Fruit fly (Drosophila melanogaster) whole organism, embryonic: ENCODE data around the gene tomb.

Experiments
- Abd-B ChIP-seq: fragments of 200-800 bp; sonication (Bioruptor generic); optimal IDR thresholded peaks from 2 replicates; lab custom pipeline; 2018; ENCODE audit warnings: missing biosample characterization, mild to moderate bottlenecking, missing genetic modification characterization, moderate library complexity
- BtbVII ChIP-seq: fragments of 200-800 bp; sonication (Bioruptor generic); optimal IDR thresholded peaks from 3 replicates; lab custom pipeline; 2017; ENCODE audit warnings: missing biosample characterization, mild to moderate bottlenecking, missing genetic modification characterization
- CG10366 ChIP-seq: fragments of 200-800 bp; sonication (Bioruptor generic); IDR thresholded peaks from 2 replicates; pipeline ENCODE4 v1.3.6; 2022; ENCODE audit warnings: missing biosample characterization, missing genetic modification characterization
- CG10431 ChIP-seq: fragments of 200-800 bp; sonication (Bioruptor generic); optimal IDR thresholded peaks from 3 replicates; lab custom pipeline; 2018; ENCODE audit warnings: missing biosample characterization, mild to moderate bottlenecking, missing genetic modification characterization
- CG10565 ChIP-seq: fragments of 200-800 bp; sonication (Bioruptor generic); optimal IDR thresholded peaks from 3 replicates; lab custom pipeline; 2016; ENCODE audit warnings: missing biosample characterization, mild to moderate bottlenecking, missing genetic modification characterization
- CG11696 ChIP-seq: fragments of 200-800 bp; sonication (Bioruptor generic); IDR thresholded peaks from 2 replicates; pipeline ENCODE4 v1.3.6; 2022; ENCODE audit warnings: missing biosample characterization, missing genetic modification characterization
- CG12219 ChIP-seq: fragments of 200-800 bp; sonication (Bioruptor generic); optimal IDR thresholded peaks from 3 replicates; lab custom pipeline; 2018; ENCODE audit warnings: missing biosample characterization, mild to moderate bottlenecking, missing genetic modification characterization
- CG12236 ChIP-seq: fragments of 200-800 bp; sonication (Bioruptor generic); optimal IDR thresholded peaks from 2 replicates; lab custom pipeline; 2016; ENCODE audit warnings: missing biosample characterization, missing genetic modification characterization
- CG13775 ChIP-seq: fragments of 200-800 bp; sonication (Bioruptor generic); optimal IDR thresholded peaks from 3 replicates; lab custom pipeline; 2017; ENCODE audit warnings: missing biosample characterization, mild to moderate bottlenecking, missing genetic modification characterization
- CG16813 ChIP-seq: fragments of 200-800 bp; sonication (Bioruptor generic); IDR thresholded peaks from 3 replicates; pipeline ENCODE4 v1.3.6; 2022; ENCODE audit warnings: missing biosample characterization, missing genetic modification characterization; ENCODE audit not compliant: partially characterized antibody
- CG17612 ChIP-seq: fragments of 200-800 bp; sonication (Bioruptor generic); IDR thresholded peaks from 2 replicates; pipeline ENCODE4 v1.3.6; 2022; ENCODE audit warnings: missing biosample characterization, missing genetic modification characterization
- CG18476 ChIP-seq: fragments of 200-800 bp; sonication (Bioruptor generic); optimal IDR thresholded peaks from 2 replicates; lab custom pipeline; 2016; ENCODE audit warnings: missing biosample characterization, mild to moderate bottlenecking, missing genetic modification characterization
- CG2202 ChIP-seq: fragments of 200-800 bp; sonication (Bioruptor generic); optimal IDR thresholded peaks from 2 replicates; lab custom pipeline; 2018; ENCODE audit warnings: missing biosample characterization, mild to moderate bottlenecking, missing genetic modification characterization
- CG2712 ChIP-seq: fragments of 200-800 bp; optimal IDR thresholded peaks from 3 replicates; lab custom pipeline; 2019; ENCODE audit warnings: missing biosample characterization, mild to moderate bottlenecking, missing genetic modification characterization, moderate library complexity
- CG2889 ChIP-seq: fragments of 200-800 bp; sonication (Bioruptor generic); IDR thresholded peaks from 3 replicates; pipeline ENCODE4 v1.3.6; 2022; ENCODE audit warnings: missing biosample characterization, missing genetic modification characterization
- CG31224 ChIP-seq: fragments of 200-800 bp; sonication (Bioruptor generic); IDR thresholded peaks from 2 replicates; pipeline ENCODE4 v1.3.6; 2022; ENCODE audit warnings: missing biosample characterization, missing genetic modification characterization
- CG33557 ChIP-seq: fragments of 200-800 bp; sonication (Bioruptor generic); optimal IDR thresholded peaks from 2 replicates; lab custom pipeline; 2019; ENCODE audit warnings: missing biosample characterization, mild to moderate bottlenecking, missing genetic modification characterization, moderate library complexity
- CG4820 ChIP-seq: fragments of 200-800 bp; sonication (Bioruptor generic); optimal IDR thresholded peaks from 3 replicates; lab custom pipeline; 2016; ENCODE audit warnings: missing biosample characterization, missing genetic modification characterization
- CG6175 ChIP-seq: fragments of 200-800 bp; sonication (Bioruptor generic); IDR thresholded peaks from 3 replicates; pipeline ENCODE4 v1.3.6; 2022; ENCODE audit warnings: missing biosample characterization, missing genetic modification characterization
- CG6791 ChIP-seq: fragments of 200-800 bp; sonication (Bioruptor generic); IDR thresholded peaks from 3 replicates; pipeline ENCODE4 v1.3.6; 2022; ENCODE audit warnings: missing biosample characterization, missing genetic modification characterization; ENCODE audit not compliant: partially characterized antibody
- CG6854 ChIP-seq: fragments of 200-800 bp; sonication (Bioruptor generic); optimal IDR thresholded peaks from 3 replicates; lab custom pipeline; 2017; ENCODE audit warnings: missing biosample characterization, mild to moderate bottlenecking, missing genetic modification characterization
- CG7556 ChIP-seq: fragments of 200-800 bp; sonication (Bioruptor generic); optimal IDR thresholded peaks from 2 replicates; lab custom pipeline; 2017; ENCODE audit warnings: missing biosample characterization, mild to moderate bottlenecking, missing genetic modification characterization
- CG9797 ChIP-seq: fragments of 200-800 bp; sonication (Bioruptor generic); optimal IDR thresholded peaks from 3 replicates; lab custom pipeline; 2018; ENCODE audit warnings: missing biosample characterization, mild to moderate bottlenecking, missing genetic modification characterization
- CG9817 ChIP-seq: fragments of 200-800 bp; sonication (Bioruptor generic); optimal IDR thresholded peaks from 2 replicates; lab custom pipeline; 2018; ENCODE audit warnings: missing biosample characterization, mild to moderate bottlenecking, missing genetic modification characterization, moderate library complexity
- Elba2 ChIP-seq: fragments of 200-800 bp; sonication (Bioruptor generic); optimal IDR thresholded peaks from 3 replicates; lab custom pipeline; 2016; ENCODE audit warnings: missing biosample characterization, missing genetic modification characterization
- Ets65A ChIP-seq: fragments of 200-800 bp; sonication (Bioruptor generic); peaks from one replicate; lab custom pipeline; 2016; ENCODE audit warnings: missing biosample characterization, missing genetic modification characterization
- H2.0 ChIP-seq: fragments of 200-800 bp; sonication (Bioruptor generic); IDR thresholded peaks from 2 replicates; pipeline ENCODE4 v1.3.6; 2022; ENCODE audit warnings: missing biosample characterization, missing genetic modification characterization
- HLHmδ ChIP-seq: fragments of 200-800 bp; sonication (Bioruptor generic); optimal IDR thresholded peaks from 2 replicates; lab custom pipeline; 2018; ENCODE audit warnings: missing biosample characterization, mild to moderate bottlenecking, missing genetic modification characterization, moderate library complexity
- HmgZ ChIP-seq: fragments of 200-800 bp; sonication (Bioruptor generic); optimal IDR thresholded peaks from 2 replicates; lab custom pipeline; 2018; ENCODE audit warnings: missing biosample characterization, mild to moderate bottlenecking, missing genetic modification characterization
- Jarid2 ChIP-seq: fragments of 200-800 bp; sonication (Bioruptor generic); optimal IDR thresholded peaks from 3 replicates; lab custom pipeline; 2017; ENCODE audit warnings: mild to moderate bottlenecking, missing biosample characterization, missing genetic modification reagents, missing genetic modification characterization
- MESR4 ChIP-seq: fragments of 200-800 bp; sonication (Bioruptor generic); optimal IDR thresholded peaks from 2 replicates; lab custom pipeline; 2018; ENCODE audit warnings: missing biosample characterization, mild to moderate bottlenecking, missing genetic modification characterization, moderate library complexity
- NC2β ChIP-seq: fragments of 200-800 bp; sonication (Bioruptor generic); optimal IDR thresholded peaks from 2 replicates; lab custom pipeline; 2016; ENCODE audit warnings: missing biosample characterization, missing genetic modification characterization
- Neu2 ChIP-seq: fragments of 200-800 bp; sonication (Bioruptor generic); optimal IDR thresholded peaks from 3 replicates; lab custom pipeline; 2016; ENCODE audit warnings: missing biosample characterization, missing genetic modification characterization, borderline replicate concordance
- Vsx1 ChIP-seq: fragments of 200-800 bp; sonication (Bioruptor generic); optimal IDR thresholded peaks from 2 replicates; lab custom pipeline; 2017; ENCODE audit warnings: missing biosample characterization, mild to moderate bottlenecking, missing genetic modification characterization, missing genetic modification reagents
- ac ChIP-seq: fragments of 200-800 bp; sonication (Bioruptor generic); optimal IDR thresholded peaks from 3 replicates; lab custom pipeline; 2017; ENCODE audit warnings: missing biosample characterization, mild to moderate bottlenecking, missing genetic modification characterization
- amos ChIP-seq: fragments of 200-800 bp; sonication (Bioruptor generic); IDR thresholded peaks from 2 replicates; pipeline ENCODE4 v1.3.6; 2022; ENCODE audit warnings: missing biosample characterization, missing genetic modification characterization; ENCODE audit not compliant: partially characterized antibody
- ase ChIP-seq: fragments of 200-800 bp; sonication (Bioruptor generic); IDR thresholded peaks from 3 replicates; pipeline ENCODE4 v1.3.6; 2022; ENCODE audit warnings: missing biosample characterization, missing genetic modification characterization
- ato ChIP-seq: fragments of 200-800 bp; sonication (Bioruptor generic); IDR thresholded peaks from 2 replicates; pipeline ENCODE4 v1.3.6; 2022; ENCODE audit warnings: missing biosample characterization, missing genetic modification characterization; ENCODE audit not compliant: partially characterized antibody
- crol ChIP-seq: fragments of 200-800 bp; sonication (Bioruptor generic); IDR thresholded peaks from 2 replicates; pipeline ENCODE4 v1.3.6; 2022; ENCODE audit warnings: missing biosample characterization, missing genetic modification characterization
- dati ChIP-seq: fragments of 200-800 bp; sonication (Bioruptor generic); IDR thresholded peaks from 2 replicates; pipeline ENCODE4 v1.3.6; 2022; ENCODE audit warnings: missing biosample characterization, missing genetic modification characterization
- gcm ChIP-seq: fragments of 200-800 bp; sonication (Bioruptor generic); optimal IDR thresholded peaks from 2 replicates; lab custom pipeline; 2019; ENCODE audit warnings: missing biosample characterization, mild to moderate bottlenecking, missing genetic modification characterization, moderate library complexity
- ind ChIP-seq: fragments of 200-800 bp; sonication (Bioruptor generic); optimal IDR thresholded peaks from 3 replicates; lab custom pipeline; 2016; ENCODE audit warnings: missing biosample characterization, missing genetic modification characterization
- onecut ChIP-seq: fragments of 200-800 bp; sonication (Bioruptor generic); IDR thresholded peaks from 2 replicates; pipeline ENCODE4 v1.3.6; 2022; ENCODE audit warnings: missing biosample characterization, missing genetic modification characterization
- pan ChIP-seq, 4 experiments: fragments of >200 bp in 3 of 4; fragments of 200-800 bp in 1 of 4; sonication (Bioruptor generic) in 1 of 4; optimal IDR thresholded peaks in 3 of 4; IDR thresholded peaks in 1 of 4; 2 replicates each; pipeline versions ENCODE4 v1.3.6 to Lab custom; 2017 to 2022; ENCODE audit warnings: missing biosample characterization in 2 of 4, missing genetic modification characterization in 2 of 4, mixed read lengths in 1 of 4
- pzg ChIP-seq: fragments of 200-800 bp; sonication (Bioruptor generic); optimal IDR thresholded peaks from 3 replicates; lab custom pipeline; 2018; ENCODE audit warnings: missing biosample characterization, mild to moderate bottlenecking, missing genetic modification characterization, moderate library complexity
- slbo ChIP-seq: fragments of 200-800 bp; sonication (Bioruptor generic); IDR thresholded peaks from 2 replicates; pipeline ENCODE4 v1.3.6; 2022; ENCODE audit warnings: missing biosample characterization, missing genetic modification characterization
- slp2 ChIP-seq: fragments of 200-800 bp; sonication (Bioruptor generic); optimal IDR thresholded peaks from 2 replicates; lab custom pipeline; 2016; ENCODE audit warnings: missing biosample characterization, missing genetic modification characterization
- zen ChIP-seq: fragments of 200-800 bp; sonication (Bioruptor generic); optimal IDR thresholded peaks from 3 replicates; lab custom pipeline; 2018; ENCODE audit warnings: missing biosample characterization, mild to moderate bottlenecking, missing genetic modification characterization, moderate library complexity

Gene tomb

dm6 chr2L:5546518-5547287 is 10.1 kb upstream of the tomb start, which contains the start of gene Oscillin (continued):
- TF ChIP-seq CG10565 (GFP tag; lab: Kevin White, UChicago) = peak; percentile 27
- TF ChIP-seq NC2β (GFP tag; lab: Kevin White, UChicago) = no peak
- TF ChIP-seq Abd-B (GFP tag; lab: Kevin White, UChicago) = peak; percentile 52
- TF ChIP-seq ase = peak; percentile 79
- peak; percentile 73 for TF ChIP-seq CG31224 (GFP tag; lab: Robert Waterston, UW)
- TF ChIP-seq ind = peak; percentile 71
- TF ChIP-seq CG4820 (GFP tag; lab: Kevin White, UChicago) = peak; percentile 65
- TF ChIP-seq ato (GFP tag; lab: Robert Waterston, UW) = peak; percentile 81; the same call in 1 of the 2 replicates
- no peak for TF ChIP-seq HLHmδ
- peak; percentile 54; the same call in 1 of the 2 replicates for TF ChIP-seq CG17612
- TF ChIP-seq HmgZ (tag; lab: Kevin White, UChicago) = peak; percentile 70
- TF ChIP-seq amos = peak; percentile 22; the same call in 1 of the 2 replicates
- peak; percentile 60; the same call in 1 of the 2 replicates for TF ChIP-seq CG10366 (GFP tag; lab: Robert Waterston, UW)
- TF ChIP-seq CG7556 (GFP tag; lab: Kevin White, UChicago) = peak; percentile 86
- TF ChIP-seq MESR4 (GFP tag; lab: Kevin White, UChicago) = peak; percentile 13
- no peak for TF ChIP-seq zen (tag; lab: Kevin White, UChicago)
- no peak for TF ChIP-seq Ets65A (GFP tag; lab: Kevin White, UChicago)
- TF ChIP-seq CG11696 (GFP tag; lab: Robert Waterston, UW) = peak; percentile 60
- no peak for TF ChIP-seq pzg (GFP tag; lab: Kevin White, UChicago)
- TF ChIP-seq CG13775 = peak; percentile 74
- peak; percentile 58 for TF ChIP-seq CG9817 (tag; lab: Kevin White, UChicago)
- TF ChIP-seq CG6791 (GFP tag; lab: Robert Waterston, UW) = peak; percentile 95
- TF ChIP-seq gcm (GFP tag; lab: Kevin White, UChicago) = no peak
- no peak for TF ChIP-seq crol
- no peak for TF ChIP-seq Jarid2
- peak; percentile 49 for TF ChIP-seq CG12219 (GFP tag; lab: Kevin White, UChicago)
- peak; percentile 95 for TF ChIP-seq CG2712 (tag; lab: Kevin White, UChicago)
- TF ChIP-seq ac (GFP tag; lab: Kevin White, UChicago) = no peak
- no peak for TF ChIP-seq CG2889 (GFP tag; lab: Robert Waterston, UW)
- TF ChIP-seq CG2202 (tag; lab: Kevin White, UChicago) = peak; percentile 28
- TF ChIP-seq dati = peak; percentile 49; the same call in 1 of the 2 replicates
- no peak for TF ChIP-seq CG12236 (GFP tag; lab: Kevin White, UChicago)
- TF ChIP-seq CG18476 (GFP tag; lab: Kevin White, UChicago) = peak; percentile 70
- TF ChIP-seq Elba2 = no peak
- peak; percentile 44 for TF ChIP-seq slp2
- no peak for TF ChIP-seq pan (optimal IDR thresholded peaks at IDR 0.05; lab: Kevin White, UChicago)
- peak in 1 of 2 experiments; percentile 92 for TF ChIP-seq pan (GFP tag; optimal IDR thresholded peaks at IDR 0.05 in 1 of 2, IDR thresholded peaks at IDR 0.05 in 1 of 2)
- TF ChIP-seq onecut (GFP tag; lab: Robert Waterston, UW) = peak; percentile 67
- peak; percentile 77 for TF ChIP-seq CG10431
- TF ChIP-seq H2.0 (GFP tag; lab: Robert Waterston, UW) = peak; percentile 84
- TF ChIP-seq CG6854 (GFP tag; lab: Kevin White, UChicago) = peak; percentile 58
- no peak for TF ChIP-seq Neu2
- TF ChIP-seq CG9797 (GFP tag; lab: Kevin White, UChicago) = no peak
- TF ChIP-seq CG33557 = peak; percentile 17
- TF ChIP-seq CG6175 (GFP tag; lab: Robert Waterston, UW) = no peak
- peak; percentile 79 for TF ChIP-seq slbo (GFP tag; lab: Robert Waterston, UW)
- TF ChIP-seq Vsx1 (GFP tag; lab: Kevin White, UChicago) = no peak
- TF ChIP-seq CG16813 (GFP tag; lab: Robert Waterston, UW) = peak; percentile 68; the same call in 2 of the 3 replicates
- peak; percentile 76 for TF ChIP-seq BtbVII (GFP tag; lab: Kevin White, UChicago)
